Fruit fly (Drosophila melanogaster): ENCODE data around the gene Eip75B.

- TF ChIP-seq h (optimal IDR thresholded peaks at IDR 0.05) (no peak), insv (optimal IDR thresholded peaks at IDR 0.05) (no peak), psq (optimal IDR thresholded peaks at IDR 0.05) (no peak), Myc (optimal IDR thresholded peaks at IDR 0.05) (no peak), Sin3A (optimal IDR thresholded peaks at IDR 0.05) (no peak)
Observed at dm6 chr3L:18102161-18102565, 37.7 kb upstream of the Eip75B start.
